Worm (Caenorhabditis elegans): Measurements from ENCODE around the gene F42F12.3.
A peak's percentile ranks its signal among the peaks of the same experiment; 100 is the strongest.

The F42F12.3 gene

ce11 chrX:12352872-12353271 is 2.5 kb downstream of the F42F12.3 start, which contains the start of gene F42F12.4:
TSS of gene F42F12.4 (minus strand) at chrX:12352947.
- TF ChIP-seq nhr-12 (tag; optimal IDR thresholded peaks at IDR 0.05) = no peak
- TF ChIP-seq unc-62 (GFP tag; optimal IDR thresholded peaks at IDR 0.05) = no peak
- TF ChIP-seq ham-2 (GFP tag; optimal IDR thresholded peaks at IDR 0.05) = no peak
- no peak for TF ChIP-seq snpc-4 (tag; optimal IDR thresholded peaks at IDR 0.05)
- TF ChIP-seq hlh-1 (tag; optimal IDR thresholded peaks at IDR 0.05) = no peak
- no peak for TF ChIP-seq lsy-2 (tag; optimal IDR thresholded peaks at IDR 0.05)
- no peak for TF ChIP-seq nhr-237 (tag; optimal IDR thresholded peaks at IDR 0.05)
- TF ChIP-seq ceh-43 (GFP tag; optimal IDR thresholded peaks at IDR 0.05) = no peak
- TF ChIP-seq drap-1 (GFP tag; optimal IDR thresholded peaks at IDR 0.05) = no peak
- no peak for TF ChIP-seq ceh-39 (tag; optimal IDR thresholded peaks at IDR 0.05)

- TF ChIP-seq mep-1 (tag; optimal IDR thresholded peaks at IDR 0.05) = no peak
- no peak for TF ChIP-seq pha-4 (tag; optimal IDR thresholded peaks at IDR 0.05)
- TF ChIP-seq snpc-4 (tag; optimal IDR thresholded peaks at IDR 0.05) = no peak
- no peak for TF ChIP-seq lin-13 (tag; optimal IDR thresholded peaks at IDR 0.05)
- TF ChIP-seq cnd-1 (tag; optimal IDR thresholded peaks at IDR 0.05) = no peak
- no peak for TF ChIP-seq zip-8 (tag; optimal IDR thresholded peaks at IDR 0.05)
- TF ChIP-seq ceh-83 (GFP tag; optimal IDR thresholded peaks at IDR 0.05) = no peak
- no peak for TF ChIP-seq bed-3 (GFP tag; optimal IDR thresholded peaks at IDR 0.05)
- TF ChIP-seq ceh-43 (GFP tag; optimal IDR thresholded peaks at IDR 0.05) = no peak
- no peak for TF ChIP-seq sem-2 (GFP tag; optimal IDR thresholded peaks at IDR 0.05)
- no peak for TF ChIP-seq ceh-39 (tag; optimal IDR thresholded peaks at IDR 0.05)
- TF ChIP-seq elt-1 (tag; optimal IDR thresholded peaks at IDR 0.05; ENCODE audit: borderline replicate concordance, insufficient read depth) = no peak
- TF ChIP-seq ces-1 (GFP tag; optimal IDR thresholded peaks at IDR 0.05) = no peak
- TF ChIP-seq nhr-237 (tag; optimal IDR thresholded peaks at IDR 0.05) = no peak
- TF ChIP-seq tbx-8 (GFP tag; optimal IDR thresholded peaks at IDR 0.05) = no peak
- TF ChIP-seq mls-2 (tag; optimal IDR thresholded peaks at IDR 0.05) = no peak
Measured at ce11 chrX:12356581-12356980, 6.2 kb downstream of the F42F12.3 start, which contains the start of gene nspc-12. TSS of gene nspc-12 (minus strand) at chrX:12356681.

ce11 chrX:12357127-12357526 is 6.7 kb downstream of the F42F12.3 start, which contains the start of gene nspc-13:
TSS of gene nspc-13 (plus strand) at chrX:12357427.
- TF ChIP-seq unc-62 (GFP tag; optimal IDR thresholded peaks at IDR 0.05) (no peak), M03D4.4 (tag; optimal IDR thresholded peaks at IDR 0.05) (no peak), sem-2 (GFP tag; optimal IDR thresholded peaks at IDR 0.05) (no peak)

- TF ChIP-seq hlh-1 (tag; optimal IDR thresholded peaks at IDR 0.05) (no peak), unc-39 (tag; optimal IDR thresholded peaks at IDR 0.05) (no peak), sem-2 (GFP tag; optimal IDR thresholded peaks at IDR 0.05) (no peak), cnd-1 (tag; optimal IDR thresholded peaks at IDR 0.05) (no peak), pha-4 (tag; optimal IDR thresholded peaks at IDR 0.05) (no peak)
Measured at ce11 chrX:12358957-12359356, 8.6 kb downstream of the F42F12.3 start, which contains the start of gene nspc-14. TSS of gene nspc-14 (minus strand) at chrX:12359057.

- TF ChIP-seq ceh-83 (GFP tag; optimal IDR thresholded peaks at IDR 0.05) = no peak
- TF ChIP-seq mep-1 (tag; optimal IDR thresholded peaks at IDR 0.05) = no peak
- no peak for TF ChIP-seq nhr-237 (tag; optimal IDR thresholded peaks at IDR 0.05)
- TF ChIP-seq lsy-2 (tag; optimal IDR thresholded peaks at IDR 0.05) = no peak
Measured at ce11 chrX:12360444-12360843, 10.1 kb downstream of the F42F12.3 start, which contains the start of the genes nspc-15 and F19H6.6. TSS of gene nspc-15 (plus strand) at chrX:12360744. TSS of gene F19H6.6 (plus strand) at chrX:12360827.

- TF ChIP-seq mab-5 (tag; optimal IDR thresholded peaks at IDR 0.05) = peak; percentile 70
- no peak for TF ChIP-seq M03D4.4 (tag; optimal IDR thresholded peaks at IDR 0.05)
- peak; percentile 62 for TF ChIP-seq ces-1 (GFP tag; optimal IDR thresholded peaks at IDR 0.05)
- peak; percentile 63 for TF ChIP-seq drap-1 (GFP tag; optimal IDR thresholded peaks at IDR 0.05)
- TF ChIP-seq elt-3 (tag; optimal IDR thresholded peaks at IDR 0.05) = peak; percentile 67
- TF ChIP-seq cnd-1 (tag; optimal IDR thresholded peaks at IDR 0.05) = no peak
- TF ChIP-seq ceh-43 (GFP tag; optimal IDR thresholded peaks at IDR 0.05) = no peak
- no peak for TF ChIP-seq bed-3 (GFP tag; optimal IDR thresholded peaks at IDR 0.05)
- TF ChIP-seq zip-8 (tag; optimal IDR thresholded peaks at IDR 0.05) = no peak
- peak; percentile 99 for TF ChIP-seq nhr-237 (tag; optimal IDR thresholded peaks at IDR 0.05)
- no peak for TF ChIP-seq sptf-1 (tag; optimal IDR thresholded peaks at IDR 0.05)
- TF ChIP-seq ceh-39 (tag; optimal IDR thresholded peaks at IDR 0.05) = peak; percentile 36
- TF ChIP-seq elt-1 (tag; optimal IDR thresholded peaks at IDR 0.05; ENCODE audit: borderline replicate concordance, insufficient read depth) = no peak
- no peak for TF ChIP-seq sem-2 (GFP tag; optimal IDR thresholded peaks at IDR 0.05)
- TF ChIP-seq nhr-28 (tag; optimal IDR thresholded peaks at IDR 0.05) = peak; percentile 21
- peak; percentile 56 for TF ChIP-seq pha-4 (tag; optimal IDR thresholded peaks at IDR 0.05)
- no peak for TF ChIP-seq snpc-4 (tag; optimal IDR thresholded peaks at IDR 0.05)
- TF ChIP-seq flh-1 (GFP tag; optimal IDR thresholded peaks at IDR 0.05) = no peak
- TF ChIP-seq mep-1 (tag; optimal IDR thresholded peaks at IDR 0.05) = peak; percentile 49
- no peak for TF ChIP-seq nhr-12 (tag; optimal IDR thresholded peaks at IDR 0.05)
- no peak for TF ChIP-seq ztf-11 (tag; optimal IDR thresholded peaks at IDR 0.05)
- no peak for TF ChIP-seq ham-2 (GFP tag; optimal IDR thresholded peaks at IDR 0.05)
- TF ChIP-seq nhr-2 (tag; optimal IDR thresholded peaks at IDR 0.05) = peak; percentile 30
- TF ChIP-seq unc-62 (GFP tag; optimal IDR thresholded peaks at IDR 0.05) = peak; percentile 61
- TF ChIP-seq nhr-76 (tag; optimal IDR thresholded peaks at IDR 0.05) = no peak
- TF ChIP-seq lin-32 (GFP tag; optimal IDR thresholded peaks at IDR 0.05) = no peak
- no peak for TF ChIP-seq blmp-1 (tag; optimal IDR thresholded peaks at IDR 0.05)
- peak; percentile 8 for TF ChIP-seq hlh-1 (tag; optimal IDR thresholded peaks at IDR 0.05)
- no peak for TF ChIP-seq ceh-83 (GFP tag; optimal IDR thresholded peaks at IDR 0.05)
- TF ChIP-seq unc-120 (tag; optimal IDR thresholded peaks at IDR 0.05; ENCODE audit: poor library complexity, severe bottlenecking) = peak; percentile 7
- peak; percentile 81 for TF ChIP-seq lsy-2 (tag; optimal IDR thresholded peaks at IDR 0.05)
- TF ChIP-seq lin-13 (tag; optimal IDR thresholded peaks at IDR 0.05) = no peak
Measured at ce11 chrX:12362951-12363486, 12.6 kb downstream of the F42F12.3 start.
